Fruit fly (Drosophila melanogaster) whole organism, prepupa: ENCODE measurements around the gene CG5103.

Source experiments
- CG16779 ChIP-seq: fragments of 200-800 bp; sonication (Bioruptor generic); optimal IDR thresholded peaks from 3 replicates; lab custom pipeline; 2017; ENCODE audit warnings: missing biosample characterization, mild to moderate bottlenecking, missing genetic modification characterization
- CG31627 ChIP-seq: fragments of 200-800 bp; sonication (Bioruptor generic); optimal IDR thresholded peaks from 3 replicates; lab custom pipeline; 2016; ENCODE audit warnings: missing biosample characterization, missing genetic modification characterization
- CG8632 ChIP-seq: fragments of 200-800 bp; sonication (Bioruptor generic); optimal IDR thresholded peaks from 3 replicates; lab custom pipeline; 2016; ENCODE audit warnings: missing biosample characterization, missing genetic modification characterization
- Eip78C ChIP-seq: fragments of 200-800 bp; sonication (Bioruptor generic); peaks from one replicate; lab custom pipeline; 2016; ENCODE audit warnings: missing biosample characterization, missing genetic modification characterization
- Gug ChIP-seq: fragments of 200-800 bp; sonication (Bioruptor generic); IDR thresholded peaks from 2 replicates; pipeline ENCODE4 v1.3.6; 2022; ENCODE audit warnings: missing biosample characterization, missing genetic modification characterization
- Smox ChIP-seq: fragments of 200-800 bp; sonication (Bioruptor generic); optimal IDR thresholded peaks from 3 replicates; lab custom pipeline; 2016; ENCODE audit warnings: missing biosample characterization, missing genetic modification characterization
- achi ChIP-seq: fragments of 200-800 bp; sonication (Bioruptor generic); optimal IDR thresholded peaks from 3 replicates; lab custom pipeline; 2016; ENCODE audit warnings: missing biosample characterization, missing genetic modification characterization
- dsx ChIP-seq: fragments of 200-800 bp; optimal IDR thresholded peaks from 3 replicates; lab custom pipeline; 2019; ENCODE audit warnings: missing biosample characterization, mild to moderate bottlenecking, missing genetic modification characterization, moderate library complexity; ENCODE audit not compliant: poor library complexity, severe bottlenecking
- spab ChIP-seq: fragments of 200-800 bp; sonication (Bioruptor generic); optimal IDR thresholded peaks from 2 replicates; lab custom pipeline; 2017; ENCODE audit warnings: missing biosample characterization, mild to moderate bottlenecking, missing genetic modification characterization, missing genetic modification reagents
- ss ChIP-seq, 2 experiments: fragments of 200-800 bp; sonication (Bioruptor generic); optimal IDR thresholded peaks; 2 replicates in 1 of 2; 3 replicates in 1 of 2; lab custom pipeline; 2017 to 2018; ENCODE audit warnings: mild to moderate bottlenecking in 2 of 2, missing biosample characterization in 2 of 2, missing genetic modification characterization in 2 of 2, moderate library complexity in 1 of 2
- topi ChIP-seq: fragments of 200-800 bp; sonication (Bioruptor generic); optimal IDR thresholded peaks from 3 replicates; lab custom pipeline; 2016; ENCODE audit warnings: missing biosample characterization, missing genetic modification characterization

dm6 chr3L:18266462-18266861 is 27.6 kb downstream of the CG5103 start:
- TF ChIP-seq spab (GFP tag; lab: Kevin White, UChicago) (no peak), Eip78C (no peak), ss (GFP tag; optimal IDR thresholded peaks at IDR 0.05; lab: Kevin White, UChicago) (no peak), topi (GFP tag; lab: Kevin White, UChicago) (no peak), CG16779 (no peak), achi (GFP tag; lab: Kevin White, UChicago) (no peak), CG31627 (GFP tag; lab: Kevin White, UChicago) (no peak), dsx (GFP tag; lab: Kevin White, UChicago) (no peak), Smox (GFP tag; lab: Kevin White, UChicago) (no peak), CG8632 (GFP tag; lab: Kevin White, UChicago) (no peak), Gug (GFP tag; lab: Robert Waterston, UW) (no peak)
